Fruit fly (Drosophila melanogaster) whole organism, pupa: ENCODE results near the gene Pdf.

Source experiments
- CG12605 ChIP-seq: fragments of 200-800 bp; sonication (Bioruptor generic); IDR thresholded peaks from 2 replicates; pipeline ENCODE4 v1.3.6; 2022; ENCODE audit warnings: missing biosample characterization, missing genetic modification characterization
- CG13204 ChIP-seq: fragments of 200-800 bp; sonication (Bioruptor generic); optimal IDR thresholded peaks from 2 replicates; lab custom pipeline; 2018; ENCODE audit warnings: missing biosample characterization, mild to moderate bottlenecking, missing genetic modification characterization, moderate library complexity
- CG14655 ChIP-seq: fragments of 200-800 bp; sonication (Bioruptor generic); optimal IDR thresholded peaks from 3 replicates; lab custom pipeline; 2017; ENCODE audit warnings: mild to moderate bottlenecking, missing biosample characterization, missing genetic modification reagents, missing genetic modification characterization
- CG32121 ChIP-seq: fragments of 200-800 bp; sonication (Bioruptor generic); IDR thresholded peaks from 2 replicates; pipeline ENCODE4 v1.3.6; 2022; ENCODE audit warnings: missing biosample characterization, missing genetic modification characterization
- CG34367 ChIP-seq: fragments of 200-800 bp; sonication (Bioruptor generic); optimal IDR thresholded peaks from 2 replicates; lab custom pipeline; 2018; ENCODE audit warnings: missing biosample characterization, mild to moderate bottlenecking, missing genetic modification characterization
- CG4496 ChIP-seq: fragments of 200-800 bp; sonication (Bioruptor generic); IDR thresholded peaks from 3 replicates; pipeline ENCODE4 v1.3.6; 2022; ENCODE audit warnings: missing biosample characterization, missing genetic modification characterization
- CG8159 ChIP-seq: fragments of 200-800 bp; sonication (Bioruptor generic); optimal IDR thresholded peaks from 3 replicates; lab custom pipeline; 2018; ENCODE audit warnings: missing biosample characterization, mild to moderate bottlenecking, missing genetic modification characterization, moderate library complexity
- CG9948 ChIP-seq: fragments of 200-800 bp; sonication (Bioruptor generic); optimal IDR thresholded peaks from 2 replicates; lab custom pipeline; 2018; ENCODE audit warnings: missing biosample characterization, mild to moderate bottlenecking, missing genetic modification characterization, moderate library complexity
- D1 ChIP-seq: fragments of 200-800 bp; sonication (Bioruptor generic); optimal IDR thresholded peaks from 2 replicates; lab custom pipeline; 2018; ENCODE audit warnings: missing biosample characterization, mild to moderate bottlenecking, missing genetic modification characterization, moderate library complexity
- EcR ChIP-seq: fragments of 200-800 bp; sonication (Bioruptor generic); optimal IDR thresholded peaks from 3 replicates; lab custom pipeline; 2019; ENCODE audit warnings: missing biosample characterization, missing genetic modification characterization, mild to moderate bottlenecking, moderate library complexity, missing genetic modification reagents
- Pif1A ChIP-seq: fragments of 200-800 bp; sonication (Bioruptor generic); optimal IDR thresholded peaks from 3 replicates; lab custom pipeline; 2016; ENCODE audit warnings: missing biosample characterization, missing genetic modification characterization
- fd96Ca ChIP-seq: fragments of 200-800 bp; sonication (Bioruptor generic); IDR thresholded peaks from 3 replicates; pipeline ENCODE4 v1.3.6; 2022; ENCODE audit warnings: missing biosample characterization, missing genetic modification characterization
- gl ChIP-seq: fragments of 200-800 bp; sonication (Bioruptor generic); optimal IDR thresholded peaks from 2 replicates; lab custom pipeline; 2018; ENCODE audit warnings: missing biosample characterization, mild to moderate bottlenecking, missing genetic modification characterization
- rn ChIP-seq: fragments of 200-800 bp; sonication (Bioruptor generic); IDR thresholded peaks from 2 replicates; pipeline ENCODE4 v1.3.6; 2022; ENCODE audit warnings: missing biosample characterization, missing genetic modification characterization

dm6 chr3R:26428220-26428619 is 27.7 kb downstream of the Pdf start:
- TF ChIP-seq EcR, result no peak
- TF ChIP-seq CG13204 (GFP tag; lab: Kevin White, UChicago), result no peak
- TF ChIP-seq CG4496 (GFP tag; lab: Robert Waterston, UW), result no peak
- no peak for TF ChIP-seq CG32121
- peak; percentile 62 for TF ChIP-seq CG8159
- no peak for TF ChIP-seq gl (tag; lab: Kevin White, UChicago)
- no peak for TF ChIP-seq CG12605
- TF ChIP-seq CG34367, result peak; percentile 28
- TF ChIP-seq Pif1A (GFP tag; lab: Kevin White, UChicago), result peak; percentile 48
- TF ChIP-seq D1 (tag; lab: Kevin White, UChicago), result no peak
- no peak for TF ChIP-seq fd96Ca (GFP tag; lab: Robert Waterston, UW)
- TF ChIP-seq CG14655 (GFP tag; lab: Kevin White, UChicago), result peak; percentile 67
- peak; percentile 44 for TF ChIP-seq CG9948 (tag; lab: Kevin White, UChicago)
- TF ChIP-seq rn, result no peak
